Worm (Caenorhabditis elegans) whole organism, mixed stage, embryonic: ENCODE results near the gene T09B9.4.

ENCODE experiments used
- bed-3 ChIP-seq: fragments of 200-800 bp; sonication (Bioruptor generic); optimal IDR thresholded peaks from 3 replicates; lab custom pipeline; 2018; ENCODE audit warnings: mild to moderate bottlenecking, missing genetic modification characterization, moderate library complexity, missing compliant biosample characterization
- ceh-83 ChIP-seq: fragments of 200-800 bp; sonication (Bioruptor generic); optimal IDR thresholded peaks from 2 replicates; lab custom pipeline; 2018; ENCODE audit warnings: mild to moderate bottlenecking, missing genetic modification characterization, missing compliant biosample characterization
- drap-1 ChIP-seq: fragments of 200-800 bp; sonication (Bioruptor generic); optimal IDR thresholded peaks from 3 replicates; lab custom pipeline; 2018; ENCODE audit warnings: mild to moderate bottlenecking, missing genetic modification characterization, missing compliant biosample characterization
- elt-3 ChIP-seq: fragments of 150-350 bp; optimal IDR thresholded peaks from 2 replicates; lab custom pipeline; 2014; ENCODE audit warnings: missing biosample characterization, missing genetic modification characterization
- snpc-4 ChIP-seq: fragments of 150-350 bp; optimal IDR thresholded peaks from 2 replicates; lab custom pipeline; 2014; ENCODE audit warnings: missing biosample characterization, missing genetic modification characterization

DNA sequence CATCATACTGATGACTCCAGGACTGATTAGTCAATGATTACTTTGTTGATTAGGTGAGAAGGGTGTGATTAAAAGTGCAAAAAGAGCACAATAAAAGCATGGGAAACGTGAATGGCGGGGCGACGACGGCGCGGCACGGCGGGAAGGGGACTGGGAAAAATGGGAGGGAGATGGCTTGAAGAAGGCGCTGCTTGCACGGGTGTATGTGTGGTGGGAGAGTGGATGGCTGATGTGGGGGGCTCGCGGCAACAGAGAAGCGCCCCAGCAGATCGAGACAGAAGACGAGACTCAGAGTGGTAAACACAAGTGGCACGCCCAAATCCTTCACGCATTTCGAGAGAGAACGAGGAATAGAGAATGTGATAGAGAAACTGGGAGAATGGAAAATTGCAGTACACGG is 36.4 kb downstream of the T09B9.4 start, which contains the start of gene F15G9.5:
- TF ChIP-seq drap-1 (no peak), bed-3 (GFP tag; lab: Kevin White, UChicago) (no peak), ceh-83 (GFP tag; lab: Kevin White, UChicago) (no peak), snpc-4 (tag; lab: Kevin White, UChicago) (no peak), elt-3 (no peak)
